Worm (Caenorhabditis elegans): ENCODE data around the gene ddx-23.

Gene ddx-23

DNA sequence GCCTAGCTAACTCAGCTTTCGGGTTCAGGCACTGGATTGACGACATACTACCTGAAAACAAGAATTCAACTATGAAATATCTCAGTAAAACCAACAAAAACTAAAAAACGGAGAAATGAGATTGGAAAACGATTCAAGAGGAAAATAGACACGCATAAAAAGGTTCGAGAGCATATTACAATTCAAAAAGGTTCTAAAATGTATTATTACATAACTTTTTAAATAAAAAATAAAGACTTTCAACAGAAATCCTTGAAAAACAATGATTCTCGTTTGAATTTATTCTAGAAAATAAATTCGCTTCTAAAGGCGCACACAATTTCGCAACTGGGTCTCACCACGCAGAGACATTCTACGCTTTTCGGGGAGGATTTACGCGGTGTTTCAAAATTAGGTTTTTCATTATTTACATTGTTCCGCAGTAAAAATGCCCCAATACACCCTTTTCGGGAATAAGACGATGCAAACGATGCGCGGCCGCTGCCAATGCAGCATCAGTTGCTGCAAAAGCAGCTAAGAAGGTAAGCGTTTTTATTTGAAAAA is 2.6 kb upstream of the ddx-23 start, which contains the start of the genes cct-6 and alh-9 (continued):
- TF ChIP-seq let-607 (tag; optimal IDR thresholded peaks at IDR 0.05), result no peak
- no peak for TF ChIP-seq hlh-26 (GFP tag; conservative IDR thresholded peaks at IDR 0.05)
- no peak for TF ChIP-seq aptf-3 (GFP tag; IDR thresholded peaks at IDR 0.05)
- TF ChIP-seq nhr-120 (GFP tag; IDR thresholded peaks at IDR 0.05), result no peak
- TF ChIP-seq ccch-3 (GFP tag; optimal IDR thresholded peaks at IDR 0.05), result no peak
- TF ChIP-seq chd-7 (tag; optimal IDR thresholded peaks at IDR 0.05), result no peak
- TF ChIP-seq dpff-1 (tag; optimal IDR thresholded peaks at IDR 0.05), result no peak
- no peak for TF ChIP-seq gei-17 (GFP tag; optimal IDR thresholded peaks at IDR 0.05)
- TF ChIP-seq ceh-27 (GFP tag; optimal IDR thresholded peaks at IDR 0.05), result peak; percentile 35
- TF ChIP-seq F57A8.1 (GFP tag; optimal IDR thresholded peaks at IDR 0.05), result no peak
- peak; percentile 37 for TF ChIP-seq K12H6.12 (tag; optimal IDR thresholded peaks at IDR 0.05)
- TF ChIP-seq sea-2 (GFP tag; IDR thresholded peaks at IDR 0.05), result no peak
- TF ChIP-seq ekl-4 (GFP tag; IDR thresholded peaks at IDR 0.05), result peak; percentile 23; the same call in 1 of the 2 replicates
- TF ChIP-seq nfyb-1 (GFP tag; IDR thresholded peaks at IDR 0.05), result peak; percentile 20; the same call in 1 of the 2 replicates
- no peak for TF ChIP-seq somi-1 (GFP tag; optimal IDR thresholded peaks at IDR 0.05)
- no peak for TF ChIP-seq Y79H2A.3 (GFP tag; conservative IDR thresholded peaks at IDR 0.05)
- no peak for TF ChIP-seq B0336.3 (GFP tag; IDR thresholded peaks at IDR 0.05)
- no peak for TF ChIP-seq rpc-1 (optimal IDR thresholded peaks at IDR 0.05)
- TF ChIP-seq rpc-1 (tag; optimal IDR thresholded peaks at IDR 0.05), result no peak
- no peak for TF ChIP-seq F52B5.7 (tag; optimal IDR thresholded peaks at IDR 0.05)
- TF ChIP-seq F57C9.4 (tag; optimal IDR thresholded peaks at IDR 0.05), result no peak
- no peak for TF ChIP-seq atf-7 (tag; optimal IDR thresholded peaks at IDR 0.05)
- TF ChIP-seq pbrm-1 (GFP tag; IDR thresholded peaks at IDR 0.05), result peak; percentile 64; the same call in 1 of the 2 replicates
- no peak for TF ChIP-seq ztf-25 (GFP tag; IDR thresholded peaks at IDR 0.05)
- no peak for TF ChIP-seq ceh-100 (GFP tag; IDR thresholded peaks at IDR 0.05)
- no peak for TF ChIP-seq snpc-4 (GFP tag; optimal IDR thresholded peaks at IDR 0.05)
- peak in 3 of 4 experiments; percentile 19 to 30 (median 22) for TF ChIP-seq snpc-4 (tag; optimal IDR thresholded peaks at IDR 0.05)
- TF ChIP-seq unc-62 (GFP tag; optimal IDR thresholded peaks at IDR 0.05), result no peak
- TF ChIP-seq egl-44 (GFP tag; IDR thresholded peaks at IDR 0.05), result no peak
- no peak for TF ChIP-seq hmg-20 (GFP tag; IDR thresholded peaks at IDR 0.05)
- TF ChIP-seq egrh-3 (GFP tag; IDR thresholded peaks at IDR 0.05), result no peak
- TF ChIP-seq tbp1 (GFP tag; optimal IDR thresholded peaks at IDR 0.05), result peak; percentile 44
- no peak for TF ChIP-seq snpc-1.1 (tag; optimal IDR thresholded peaks at IDR 0.05; ENCODE audit: insufficient read depth)
- no peak for TF ChIP-seq Y95B8A.8 (GFP tag; IDR thresholded peaks at IDR 0.05)
- TF ChIP-seq hmg-1.2 (GFP tag; IDR thresholded peaks at IDR 0.05), result peak; percentile 37; the same call in 1 of the 2 replicates
- no peak for TF ChIP-seq ceh-40 (GFP tag; IDR thresholded peaks at IDR 0.05)
- TF ChIP-seq bed-1 (GFP tag; IDR thresholded peaks at IDR 0.05), result no peak
- no peak for TF ChIP-seq ets-4 (GFP tag; optimal IDR thresholded peaks at IDR 0.05)
- peak; percentile 55 for TF ChIP-seq lsl-1 (GFP tag; optimal IDR thresholded peaks at IDR 0.05)
- peak; percentile 58 for TF ChIP-seq mcd-1 (GFP tag; IDR thresholded peaks at IDR 0.05)
- no peak for TF ChIP-seq mel-28 (tag; optimal IDR thresholded peaks at IDR 0.05; ENCODE audit: borderline replicate concordance)
- TF ChIP-seq ztf-26 (tag; optimal IDR thresholded peaks at IDR 0.05), result no peak
- no peak for TF ChIP-seq egl-18 (GFP tag; IDR thresholded peaks at IDR 0.05)
- TF ChIP-seq tbx-9 (tag; optimal IDR thresholded peaks at IDR 0.05; ENCODE audit: borderline replicate concordance), result no peak
- TF ChIP-seq madf-10 (tag; optimal IDR thresholded peaks at IDR 0.05), result peak; percentile 2
- TF ChIP-seq T07F8.4 (tag; optimal IDR thresholded peaks at IDR 0.05), result no peak
- TF ChIP-seq hlh-12 (tag; optimal IDR thresholded peaks at IDR 0.05), result no peak
- peak; percentile 81 for TF ChIP-seq dpl-1 (GFP tag; optimal IDR thresholded peaks at IDR 0.05)
- no peak for TF ChIP-seq let-526 (GFP tag; IDR thresholded peaks at IDR 0.05)
- TF ChIP-seq lag-1 (GFP tag; IDR thresholded peaks at IDR 0.05), result no peak

Data from whole organism, young adult.